Worm (Caenorhabditis elegans): ENCODE measurements around the gene npr-37.
A peak's percentile ranks its signal among the peaks of the same experiment; 100 is the strongest.

Gene npr-37

ce11 chrIV:443622-444021 is 37.3 kb downstream of the npr-37 start, which contains the start of gene mrpl-55 (continued):
- TF ChIP-seq ceh-27 (GFP tag; optimal IDR thresholded peaks at IDR 0.05) (peak; percentile 52), ztf-25 (GFP tag; IDR thresholded peaks at IDR 0.05) (no peak), Y53G8AR.9 (GFP tag; conservative IDR thresholded peaks at IDR 0.05) (no peak), unc-130 (GFP tag; optimal IDR thresholded peaks at IDR 0.05) (peak; percentile 18), D2030.7 (GFP tag; IDR thresholded peaks at IDR 0.05) (peak; percentile 73), dpl-1 (GFP tag; optimal IDR thresholded peaks at IDR 0.05) (peak; percentile 84), lin-26 (GFP tag; IDR thresholded peaks at IDR 0.05) (no peak), bed-1 (GFP tag; IDR thresholded peaks at IDR 0.05) (no peak), let-607 (tag; optimal IDR thresholded peaks at IDR 0.05) (peak in 1 of 2 experiments; percentile 72), dox-1 (GFP tag; IDR thresholded peaks at IDR 0.05) (peak; percentile 63; the same call in 1 of the 2 replicates), tlf-1 (GFP tag; optimal IDR thresholded peaks at IDR 0.05) (peak; percentile 27), attf-3 (GFP tag; conservative IDR thresholded peaks at IDR 0.05) (0 out of 2 replicates have a peak, but pooled peaks have one; percentile 24), lir-1 (GFP tag; conservative IDR thresholded peaks at IDR 0.05) (no peak; the same call in 1 of the 2 replicates), nhr-80 (tag; optimal IDR thresholded peaks at IDR 0.05) (no peak), snpc-3.4 (tag; optimal IDR thresholded peaks at IDR 0.05) (peak; percentile 41), lin-40 (tag; optimal IDR thresholded peaks at IDR 0.05) (peak; percentile 79), F33H1.4 (GFP tag; IDR thresholded peaks at IDR 0.05) (peak; percentile 51; the same call in 1 of the 2 replicates), lag-1 (GFP tag; IDR thresholded peaks at IDR 0.05) (no peak), ztf-6 (GFP tag; IDR thresholded peaks at IDR 0.05) (0 out of 2 replicates have a peak, but pooled peaks have one; percentile 11), nfya-1 (tag; optimal IDR thresholded peaks at IDR 0.05; ENCODE audit: borderline replicate concordance, insufficient read depth) (no peak), K11D2.4 (GFP tag; IDR thresholded peaks at IDR 0.05) (peak; percentile 13; the same call in 1 of the 2 replicates), snpc-4 (GFP tag; optimal IDR thresholded peaks at IDR 0.05) (peak; percentile 13), snpc-4 (tag; optimal IDR thresholded peaks at IDR 0.05) (peak; percentile 24 to 65 (median 56)), F23B12.7 (tag; optimal IDR thresholded peaks at IDR 0.05; ENCODE audit: insufficient read depth) (peak; percentile 30), attf-5 (GFP tag; optimal IDR thresholded peaks at IDR 0.05) (peak; percentile 79), B0336.3 (GFP tag; IDR thresholded peaks at IDR 0.05) (peak; percentile 40; the same call in 1 of the 2 replicates), aptf-2 (GFP tag; conservative IDR thresholded peaks at IDR 0.05) (0 out of 2 replicates have a peak, but pooled peaks have one; percentile 8), F22D6.2 (tag; optimal IDR thresholded peaks at IDR 0.05) (peak; percentile 20), F57C9.4 (tag; optimal IDR thresholded peaks at IDR 0.05) (no peak), lsy-27 (tag; optimal IDR thresholded peaks at IDR 0.05; ENCODE audit: borderline replicate concordance, insufficient read depth) (no peak), ceh-91 (GFP tag; IDR thresholded peaks at IDR 0.05) (no peak), K12H6.12 (tag; optimal IDR thresholded peaks at IDR 0.05) (peak; percentile 29), B0261.1 (tag; optimal IDR thresholded peaks at IDR 0.05) (no peak)

- TF ChIP-seq die-1 (tag; optimal IDR thresholded peaks at IDR 0.05) (no peak), pha-4 (tag; optimal IDR thresholded peaks at IDR 0.05) (peak; percentile 58), nhr-80 (tag; optimal IDR thresholded peaks at IDR 0.05) (peak; percentile 83)
Observed at ce11 chrIV:440509-440908, 40.5 kb downstream of the npr-37 start, which contains the start of gene hum-8. hum-8 (minus strand) TSS chrIV:440554.

- no peak for TF ChIP-seq F10E7.11 (tag; optimal IDR thresholded peaks at IDR 0.05)
- no peak for TF ChIP-seq mcd-1 (GFP tag; IDR thresholded peaks at IDR 0.05)
- TF ChIP-seq bed-1 (GFP tag; IDR thresholded peaks at IDR 0.05) = no peak
- TF ChIP-seq zfh-2 (GFP tag; conservative IDR thresholded peaks at IDR 0.05) = no peak
- TF ChIP-seq ztf-18 (tag; optimal IDR thresholded peaks at IDR 0.05) = no peak
- TF ChIP-seq rcor-1 (GFP tag; IDR thresholded peaks at IDR 0.05) = no peak
- TF ChIP-seq ztf-6 (GFP tag; IDR thresholded peaks at IDR 0.05) = no peak
- TF ChIP-seq T26A5.8 (tag; optimal IDR thresholded peaks at IDR 0.05) = no peak
- no peak for TF ChIP-seq B0035.1 (tag; optimal IDR thresholded peaks at IDR 0.05)
- no peak for TF ChIP-seq hlh-12 (tag; optimal IDR thresholded peaks at IDR 0.05)
- no peak for TF ChIP-seq madf-10 (tag; optimal IDR thresholded peaks at IDR 0.05)
- TF ChIP-seq egl-44 (GFP tag; IDR thresholded peaks at IDR 0.05) = no peak
- TF ChIP-seq sptf-2 (GFP tag; optimal IDR thresholded peaks at IDR 0.05) = no peak
- no peak for TF ChIP-seq ZK185.1 (tag; optimal IDR thresholded peaks at IDR 0.05; ENCODE audit: poor library complexity, severe bottlenecking)
Observed at ce11 chrIV:438384-438783, 42.6 kb downstream of the npr-37 start.

Data from whole organism, young adult.